Worm (Caenorhabditis elegans) whole organism, L4 larva: Measurements from ENCODE around the gene cysl-2.

Experiments used
- F26F4.8 ChIP-seq: fragments of 200-800 bp; sonication (Bioruptor generic); conservative IDR thresholded peaks from 2 replicates; pipeline ENCODE4 v1.3.6; 2022; ENCODE audit warnings: missing genetic modification characterization, missing compliant biosample characterization
- F44E2.7 ChIP-seq: fragments of 200-800 bp; sonication (Bioruptor generic); IDR thresholded peaks from 2 replicates; pipeline ENCODE4 v2.1.2; 2022; ENCODE audit warnings: missing genetic modification characterization, missing compliant biosample characterization
- Y105C5A.15 ChIP-seq: fragments of 200-800 bp; sonication (Bioruptor generic); IDR thresholded peaks from 2 replicates; pipeline ENCODE4 v1.3.6; 2022; ENCODE audit warnings: missing genetic modification characterization, missing compliant biosample characterization
- Y48G9A.11 ChIP-seq: fragments of 200-800 bp; sonication (Bioruptor generic); IDR thresholded peaks from 2 replicates; pipeline ENCODE4 v1.3.6; 2022; ENCODE audit warnings: missing genetic modification reagents, missing genetic modification characterization, missing compliant biosample characterization
- aha-1 ChIP-seq: fragments of 150-350 bp; peaks from one replicate; lab custom pipeline; 2014; ENCODE audit warnings: missing biosample characterization, missing genetic modification characterization
- ama-1 ChIP-seq: fragments of 150-350 bp; optimal IDR thresholded peaks from 2 replicates; lab custom pipeline; 2014; ENCODE audit warnings: inconsistent platforms, mixed read lengths
- attf-4 ChIP-seq: sonication (generic microtip); optimal IDR thresholded peaks from 3 replicates; lab custom pipeline; 2017; ENCODE audit warnings: missing biosample characterization, missing genetic modification characterization
- cey-2 ChIP-seq: sonication (generic microtip); optimal IDR thresholded peaks from 3 replicates; lab custom pipeline; 2017; ENCODE audit warnings: missing genetic modification characterization, mild to moderate bottlenecking, missing compliant biosample characterization, antibody characterized with exemption, borderline replicate concordance; ENCODE audit not compliant: insufficient read depth
- ctbp-1 ChIP-seq: fragments of 200-800 bp; sonication (Bioruptor generic); IDR thresholded peaks from 2 replicates; pipeline ENCODE4 v1.3.6; 2022; ENCODE audit warnings: missing genetic modification reagents, missing genetic modification characterization, missing compliant biosample characterization
- daf-12 ChIP-seq: fragments of 150-350 bp; optimal IDR thresholded peaks from 2 replicates; lab custom pipeline; 2014; ENCODE audit warnings: missing biosample characterization, missing genetic modification reagents, missing genetic modification characterization
- daf-16 ChIP-seq, 3 experiments: sonication (generic microtip); optimal IDR thresholded peaks; 2 replicates each; lab custom pipeline; 2016 to 2017; ENCODE audit warnings: missing genetic modification characterization in 3 of 3, missing genetic modification reagents in 3 of 3, mild to moderate bottlenecking in 2 of 3, missing compliant biosample characterization in 2 of 3, missing biosample characterization in 1 of 3, moderate library complexity in 1 of 3
- daf-19 ChIP-seq: fragments of 200-800 bp; sonication (Bioruptor generic); conservative IDR thresholded peaks from 2 replicates; pipeline ENCODE4 v1.3.6; 2022; ENCODE audit warnings: missing genetic modification characterization, missing compliant biosample characterization
- dmd-6 ChIP-seq: fragments of 200-800 bp; sonication (Bioruptor generic); IDR thresholded peaks from 2 replicates; pipeline ENCODE4 v1.3.6; 2022; ENCODE audit warnings: missing genetic modification reagents, missing genetic modification characterization, missing compliant biosample characterization
- dmd-9 ChIP-seq: fragments of 200-800 bp; sonication (Bioruptor generic); IDR thresholded peaks from 2 replicates; pipeline ENCODE4 v1.3.6; 2022; ENCODE audit warnings: missing genetic modification reagents, missing genetic modification characterization, missing compliant biosample characterization
- duxl-1 ChIP-seq: sonication (generic microtip); optimal IDR thresholded peaks from 2 replicates; lab custom pipeline; 2016; ENCODE audit warnings: mild to moderate bottlenecking, missing genetic modification characterization, moderate library complexity, missing compliant biosample characterization; ENCODE audit not compliant: poor library complexity
- dve-1 ChIP-seq: sonication (generic microtip); optimal IDR thresholded peaks from 2 replicates; lab custom pipeline; 2017; ENCODE audit warnings: antibody characterized with exemption, mild to moderate bottlenecking, missing genetic modification characterization, missing compliant biosample characterization; ENCODE audit not compliant: insufficient read depth
- egl-43 ChIP-seq: fragments of 200-800 bp; sonication (Bioruptor generic); IDR thresholded peaks from 2 replicates; pipeline ENCODE4 v1.3.6; 2022; ENCODE audit warnings: missing genetic modification reagents, missing genetic modification characterization, missing compliant biosample characterization
- fos-1 ChIP-seq: fragments of 150-350 bp; optimal IDR thresholded peaks from 2 replicates; lab custom pipeline; 2014; ENCODE audit warnings: missing biosample characterization, missing genetic modification characterization
- gei-8 ChIP-seq: fragments of 200-800 bp; sonication (Bioruptor generic); optimal IDR thresholded peaks from 2 replicates; lab custom pipeline; 2018; ENCODE audit warnings: mild to moderate bottlenecking, missing genetic modification characterization, missing compliant biosample characterization
- hif-1 ChIP-seq, 2 experiments: sonication (generic microtip); optimal IDR thresholded peaks; 2 replicates each; lab custom pipeline; 2016 to 2017; ENCODE audit warnings: missing compliant biosample characterization in 2 of 2, missing genetic modification characterization in 2 of 2, missing genetic modification reagents in 2 of 2, missing genotype in 2 of 2, mild to moderate bottlenecking in 1 of 2
- hlh-11 ChIP-seq: fragments of 200-800 bp; sonication (Bioruptor generic); optimal IDR thresholded peaks from 2 replicates; lab custom pipeline; 2018; ENCODE audit warnings: mild to moderate bottlenecking, missing genetic modification characterization, missing compliant biosample characterization
- hmg-1.1 ChIP-seq: fragments of 200-800 bp; sonication (Bioruptor generic); IDR thresholded peaks from 2 replicates; pipeline ENCODE4 v1.3.6; 2022; ENCODE audit warnings: missing genetic modification reagents, missing genetic modification characterization, missing compliant biosample characterization
- lin-13 ChIP-seq: fragments of 150-350 bp; optimal IDR thresholded peaks from 2 replicates; lab custom pipeline; 2014; ENCODE audit warnings: missing biosample characterization, missing genetic modification reagents, missing genetic modification characterization
- lin-39 ChIP-seq: fragments of 150-350 bp; optimal IDR thresholded peaks from 2 replicates; lab custom pipeline; 2014; ENCODE audit warnings: missing biosample characterization, missing genetic modification reagents, missing genetic modification characterization
- mep-1 ChIP-seq: fragments of 150-350 bp; sonication (generic microtip); optimal IDR thresholded peaks from 3 replicates; lab custom pipeline; 2014; ENCODE audit warnings: missing biosample characterization, missing genetic modification characterization
- mes-2 ChIP-seq: sonication (generic microtip); optimal IDR thresholded peaks from 2 replicates; lab custom pipeline; 2016; ENCODE audit warnings: missing genotype, mild to moderate bottlenecking, missing genetic modification characterization, missing compliant biosample characterization; ENCODE audit not compliant: poor library complexity, severe bottlenecking
- mxl-3 ChIP-seq: fragments of 200-800 bp; sonication (Bioruptor generic); optimal IDR thresholded peaks from 2 replicates; lab custom pipeline; 2018; ENCODE audit warnings: mild to moderate bottlenecking, missing genetic modification characterization, missing compliant biosample characterization
- nhr-10 ChIP-seq: fragments of 150-350 bp; optimal IDR thresholded peaks from 2 replicates; lab custom pipeline; 2014; ENCODE audit warnings: missing biosample characterization, missing genetic modification characterization
- nhr-11 ChIP-seq: fragments of 150-350 bp; optimal IDR thresholded peaks from 2 replicates; lab custom pipeline; 2014; ENCODE audit warnings: missing biosample characterization, missing genetic modification characterization
- nhr-28 ChIP-seq: fragments of 150-350 bp; optimal IDR thresholded peaks from 2 replicates; lab custom pipeline; 2014; ENCODE audit warnings: missing biosample characterization, missing genetic modification characterization
- nhr-42 ChIP-seq: fragments of 200-800 bp; sonication (Bioruptor generic); IDR thresholded peaks from 2 replicates; pipeline ENCODE4 v1.3.6; 2022; ENCODE audit warnings: missing genetic modification characterization, missing compliant biosample characterization
- nhr-48 ChIP-seq: sonication (generic microtip); optimal IDR thresholded peaks from 2 replicates; lab custom pipeline; 2016; ENCODE audit warnings: mild to moderate bottlenecking, missing genetic modification characterization, missing compliant biosample characterization
- nhr-77 ChIP-seq: fragments of 150-350 bp; optimal IDR thresholded peaks from 2 replicates; lab custom pipeline; 2014; ENCODE audit warnings: missing biosample characterization, missing genetic modification characterization
- pha-4 ChIP-seq, 2 experiments: fragments of 150-350 bp in 1 of 2; fragments of 200-800 bp in 1 of 2; sonication (Bioruptor generic) in 1 of 2; IDR thresholded peaks in 1 of 2; optimal IDR thresholded peaks in 1 of 2; 2 replicates each; pipeline versions ENCODE4 v1.3.6 to Lab custom; 2014 to 2022; ENCODE audit warnings: missing genetic modification characterization in 2 of 2, missing genetic modification reagents in 2 of 2, missing biosample characterization in 1 of 2, missing compliant biosample characterization in 1 of 2
- set-16 ChIP-seq: fragments of 200-800 bp; sonication (Bioruptor generic); IDR thresholded peaks from 2 replicates; pipeline ENCODE4 v1.3.6; 2022; ENCODE audit warnings: missing genetic modification reagents, missing genetic modification characterization, missing compliant biosample characterization
- skn-1 ChIP-seq: fragments of 150-350 bp; optimal IDR thresholded peaks from 2 replicates; lab custom pipeline; 2014; ENCODE audit warnings: missing biosample characterization, missing genetic modification characterization
- snpc-1.2 ChIP-seq: fragments of 200-800 bp; sonication (Bioruptor generic); IDR thresholded peaks from 2 replicates; pipeline ENCODE4 v1.3.6; 2022; ENCODE audit warnings: missing genetic modification reagents, missing genetic modification characterization, missing compliant biosample characterization
- snpc-4 ChIP-seq: fragments of 150-350 bp; optimal IDR thresholded peaks from 2 replicates; lab custom pipeline; 2014; ENCODE audit warnings: missing biosample characterization, missing genetic modification characterization
- spr-3 ChIP-seq: fragments of 200-800 bp; sonication (Bioruptor generic); optimal IDR thresholded peaks from 2 replicates; lab custom pipeline; 2018; ENCODE audit warnings: mild to moderate bottlenecking, missing genetic modification characterization, missing compliant biosample characterization
- unc-130 ChIP-seq: sonication (generic microtip); optimal IDR thresholded peaks from 2 replicates; lab custom pipeline; 2016; ENCODE audit warnings: missing genetic modification reagents, missing genetic modification characterization, missing compliant biosample characterization
- zfp-2 ChIP-seq: sonication (generic microtip); optimal IDR thresholded peaks from 2 replicates; lab custom pipeline; 2016; ENCODE audit warnings: mild to moderate bottlenecking, missing genetic modification characterization, missing compliant biosample characterization
- zfp-3 ChIP-seq: fragments of 200-800 bp; sonication (Bioruptor generic); conservative IDR thresholded peaks from 2 replicates; pipeline ENCODE4 v1.3.6; 2022; ENCODE audit warnings: missing genetic modification reagents, missing genetic modification characterization, missing compliant biosample characterization
- ztf-11 ChIP-seq: fragments of 150-350 bp; optimal IDR thresholded peaks from 2 replicates; lab custom pipeline; 2014; ENCODE audit warnings: missing biosample characterization, missing genetic modification characterization
- ztf-7 ChIP-seq: fragments of 150-350 bp; optimal IDR thresholded peaks from 2 replicates; lab custom pipeline; 2014; ENCODE audit warnings: missing biosample characterization, missing genetic modification characterization

The cysl-2 gene

ce11 chrII:14494464-14494863 is 213 bp upstream of the cysl-2 start:
- TF ChIP-seq daf-16 (GFP tag; optimal IDR thresholded peaks at IDR 0.05; lab: Kevin White, UChicago) (no peak), daf-16 (tag; optimal IDR thresholded peaks at IDR 0.05; lab: Kevin White, UChicago) (peak; percentile 63), daf-12 (tag; lab: Kevin White, UChicago) (no peak), nhr-28 (tag; lab: Kevin White, UChicago) (peak; percentile 61), dve-1 (tag; lab: Kevin White, UChicago) (peak; percentile 64), nhr-11 (tag; lab: Kevin White, UChicago) (no peak), hlh-11 (peak; percentile 17), hif-1 (tag; optimal IDR thresholded peaks at IDR 0.05; lab: Kevin White, UChicago) (peak in 1 of 2 experiments; percentile 82), nhr-77 (tag; lab: Kevin White, UChicago) (peak; percentile 32)
- TF ChIP-seq, all 104 proteins: peak for 6

- TF ChIP-seq daf-19: no peak
- no peak for TF ChIP-seq ztf-7 (tag; lab: Kevin White, UChicago)
- peak; percentile 33 for TF ChIP-seq aha-1 (tag; lab: Kevin White, UChicago)
- TF ChIP-seq egl-43: 0 out of 2 replicates have a peak, but pooled peaks have one; percentile 8
- no peak for TF ChIP-seq lin-39 (tag; lab: Kevin White, UChicago)
- TF ChIP-seq nhr-42 (GFP tag; lab: Robert Waterston, UW): no peak
- TF ChIP-seq set-16 (GFP tag; lab: Robert Waterston, UW): peak; percentile 34; the same call in 1 of the 2 replicates
Observed at ce11 chrII:14494014-14494413, 237 bp downstream of the cysl-2 start.

ce11 chrII:14492592-14493196 is 1.6 kb downstream of the cysl-2 start:
- TF ChIP-seq zfp-3 (GFP tag; lab: Robert Waterston, UW) (0 out of 2 replicates have a peak, but pooled peaks have one; percentile 9), hmg-1.1 (no peak), pha-4 (GFP tag; IDR thresholded peaks at IDR 0.05; lab: Robert Waterston, UW) (no peak), pha-4 (tag; optimal IDR thresholded peaks at IDR 0.05; lab: Kevin White, UChicago) (no peak), mep-1 (tag; lab: Kevin White, UChicago) (peak; percentile 13)

- TF ChIP-seq daf-19 (no peak), ztf-11 (no peak), skn-1 (tag; lab: Kevin White, UChicago) (no peak), F44E2.7 (GFP tag; lab: Robert Waterston, UW) (no peak), dmd-9 (GFP tag; lab: Robert Waterston, UW) (no peak), nhr-28 (tag; lab: Kevin White, UChicago) (peak; percentile 78), nhr-10 (tag; lab: Kevin White, UChicago) (no peak), zfp-2 (tag; lab: Kevin White, UChicago) (no peak), snpc-1.2 (GFP tag; lab: Robert Waterston, UW) (no peak), attf-4 (tag; lab: Kevin White, UChicago) (no peak), cey-2 (tag; lab: Kevin White, UChicago) (peak; percentile 68), snpc-4 (no peak), Y105C5A.15 (no peak), ctbp-1 (no peak), fos-1 (tag; lab: Kevin White, UChicago) (no peak), pha-4 (GFP tag; IDR thresholded peaks at IDR 0.05; lab: Robert Waterston, UW) (no peak), pha-4 (tag; optimal IDR thresholded peaks at IDR 0.05; lab: Kevin White, UChicago) (no peak), F26F4.8 (GFP tag; lab: Robert Waterston, UW) (no peak), spr-3 (no peak), unc-130 (no peak), gei-8 (GFP tag; lab: Kevin White, UChicago) (no peak), duxl-1 (tag; lab: Kevin White, UChicago) (no peak), mxl-3 (GFP tag; lab: Kevin White, UChicago) (no peak), ama-1 (no peak), daf-12 (tag; lab: Kevin White, UChicago) (no peak), nhr-48 (tag; lab: Kevin White, UChicago) (peak; percentile 57), lin-13 (GFP tag; lab: Kevin White, UChicago) (no peak), Y48G9A.11 (GFP tag; lab: Robert Waterston, UW) (no peak), dmd-6 (GFP tag; lab: Robert Waterston, UW) (peak; percentile 43), mes-2 (no peak)
Observed at ce11 chrII:14489407-14489806, 4.8 kb downstream of the cysl-2 start, which contains the start of gene vnut-1. Gene vnut-1 (plus strand): TSS chrII:14489802.
